Fruit fly (Drosophila melanogaster) whole organism: ENCODE measurements around the gene CG6656.

ENCODE experiments used
- Dll ChIP-seq: fragments of >200 bp; optimal IDR thresholded peaks from 2 replicates; lab custom pipeline; 2017
- pan ChIP-seq: fragments of >200 bp; optimal IDR thresholded peaks from 2 replicates; lab custom pipeline; 2017
- psq ChIP-seq: fragments of >200 bp; optimal IDR thresholded peaks from 2 replicates; lab custom pipeline; 2017

DNA sequence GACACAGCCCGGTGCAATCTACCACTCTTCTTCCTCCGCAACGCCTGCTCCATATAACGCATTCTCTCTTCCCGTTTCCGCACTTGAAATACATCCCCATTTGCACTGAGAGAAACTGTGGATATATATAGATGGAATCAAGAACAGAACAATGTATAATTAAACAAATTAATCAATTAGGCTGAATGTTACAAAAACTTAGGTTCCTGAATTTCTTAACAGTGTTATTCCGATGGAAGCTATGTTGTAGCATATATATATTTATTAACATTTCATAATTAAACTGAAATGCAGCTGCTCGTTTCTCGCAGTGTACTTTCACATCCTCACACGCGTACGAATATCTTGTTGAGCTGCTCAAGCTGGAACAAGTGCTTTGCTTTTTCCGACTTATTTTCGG is 15.6 kb upstream of the CG6656 start:
- no peak for TF ChIP-seq Dll (lab: Kevin White, UChicago)
- TF ChIP-seq pan, result no peak
- no peak for TF ChIP-seq psq (lab: Kevin White, UChicago)
